Worm (Caenorhabditis elegans) whole organism, L4 larva: Measurements from ENCODE around the gene C07A12.18.

Experiments
- R02D3.7 ChIP-seq: fragments of 150-350 bp; sonication (generic microtip); optimal IDR thresholded peaks from 3 replicates; lab custom pipeline; 2014; ENCODE audit warnings: missing biosample characterization, missing genetic modification characterization
- ceh-82 ChIP-seq: sonication (generic microtip); optimal IDR thresholded peaks from 2 replicates; lab custom pipeline; 2017; ENCODE audit warnings: missing biosample characterization, missing genetic modification characterization
- pqm-1 ChIP-seq: sonication (generic microtip); optimal IDR thresholded peaks from 2 replicates; lab custom pipeline; 2017; ENCODE audit warnings: missing biosample characterization, missing genetic modification characterization
- zag-1 ChIP-seq: fragments of 150-350 bp; optimal IDR thresholded peaks from 2 replicates; lab custom pipeline; 2014; ENCODE audit warnings: missing biosample characterization, missing genetic modification characterization

ce11 chrX:4597419-4597818 lies 47.7 kb upstream of the C07A12.18 start:
- TF ChIP-seq R02D3.7 (tag; lab: Kevin White, UChicago), result no peak
- no peak for TF ChIP-seq ceh-82 (tag; lab: Kevin White, UChicago)
- TF ChIP-seq pqm-1 (tag; lab: Kevin White, UChicago), result no peak
- no peak for TF ChIP-seq zag-1 (tag; lab: Kevin White, UChicago)
